Fruit fly (Drosophila melanogaster): ENCODE measurements around the gene CG9109.
A peak's percentile ranks its signal among the peaks of the same experiment; 100 is the strongest.

Gene CG9109

DNA sequence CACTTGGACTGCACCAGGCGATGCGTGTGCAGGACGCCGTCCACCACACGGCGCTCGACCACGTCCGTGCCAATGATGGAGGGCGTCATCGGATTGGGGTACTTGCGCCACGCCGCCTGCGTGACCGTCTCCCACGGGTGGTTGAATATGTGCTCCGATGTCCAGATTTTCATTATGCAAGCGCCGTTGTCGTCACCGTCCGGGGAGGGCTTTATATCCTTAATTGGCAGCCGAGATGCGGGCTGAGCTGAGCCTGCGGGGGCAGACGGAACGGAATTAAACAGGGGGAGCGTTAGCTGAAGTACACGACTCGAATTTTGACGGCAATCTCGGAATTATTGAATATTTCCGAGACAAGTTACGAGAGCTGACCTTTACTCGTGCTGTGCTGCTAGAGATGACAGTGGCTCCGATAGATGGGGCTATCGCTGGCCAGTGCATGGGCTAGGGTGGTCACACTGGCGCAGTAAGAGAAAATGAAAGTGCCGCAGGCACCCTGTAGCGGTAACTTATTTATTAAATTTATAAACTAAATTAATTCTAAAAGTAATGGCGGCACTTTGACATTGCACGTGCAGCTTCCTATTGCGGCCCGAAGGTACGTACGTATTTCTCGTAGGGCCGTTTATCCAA, 13.4 kb upstream of the CG9109 start, which contains the start of gene IPIP (continued):
- peak; percentile 31 for TF ChIP-seq CG12769 (tag; optimal IDR thresholded peaks at IDR 0.05)
- no peak for TF ChIP-seq gt (GFP tag; IDR thresholded peaks at IDR 0.05)
- TF ChIP-seq bcd (GFP tag; optimal IDR thresholded peaks at IDR 0.05): peak; percentile 16
- peak; percentile 67 for TF ChIP-seq vvl (GFP tag; IDR thresholded peaks at IDR 0.05)
- TF ChIP-seq al (GFP tag; IDR thresholded peaks at IDR 0.05): 0 out of 2 replicates have a peak, but pooled peaks have one; percentile 8
- peak; percentile 34; the same call in 1 of the 3 replicates for TF ChIP-seq otp (GFP tag; IDR thresholded peaks at IDR 0.05)
- TF ChIP-seq CG7963 (GFP tag; IDR thresholded peaks at IDR 0.05; ENCODE audit: partially characterized antibody): peak; percentile 82
- peak; percentile 7 for TF ChIP-seq gro (GFP tag; optimal IDR thresholded peaks at IDR 0.05)
- no peak for TF ChIP-seq Trl (optimal IDR thresholded peaks at IDR 0.05)
- no peak for TF ChIP-seq Trl (GFP tag; optimal IDR thresholded peaks at IDR 0.05)
- no peak for TF ChIP-seq CG12219 (GFP tag; optimal IDR thresholded peaks at IDR 0.05)
- peak; percentile 43; the same call in 1 of the 2 replicates for TF ChIP-seq Rx (GFP tag; IDR thresholded peaks at IDR 0.05)
- TF ChIP-seq CG31224 (GFP tag; IDR thresholded peaks at IDR 0.05): no peak
- TF ChIP-seq sd (tag; optimal IDR thresholded peaks at IDR 0.05): peak; percentile 16
- TF ChIP-seq CG18011 (GFP tag; optimal IDR thresholded peaks at IDR 0.05): no peak
- no peak for TF ChIP-seq Eip74EF (GFP tag; optimal IDR thresholded peaks at IDR 0.05)
- TF ChIP-seq HLHmδ (GFP tag; optimal IDR thresholded peaks at IDR 0.05): peak; percentile 3
- peak; percentile 91 for TF ChIP-seq Med (GFP tag)
- TF ChIP-seq chm (GFP tag; IDR thresholded peaks at IDR 0.05): peak; percentile 58
- TF ChIP-seq grau (tag; optimal IDR thresholded peaks at IDR 0.05): peak; percentile 2
- 0 out of 2 replicates have a peak, but pooled peaks have one; percentile 27 for TF ChIP-seq ranshi (GFP tag; IDR thresholded peaks at IDR 0.05)
- TF ChIP-seq Fer1 (GFP tag; optimal IDR thresholded peaks at IDR 0.05): peak; percentile 4
- TF ChIP-seq phol (tag; optimal IDR thresholded peaks at IDR 0.05): peak; percentile 39
- TF ChIP-seq Dp (GFP tag; optimal IDR thresholded peaks at IDR 0.05): peak; percentile 28
- no peak for TF ChIP-seq lov (optimal IDR thresholded peaks at IDR 0.05)
- TF ChIP-seq lov (GFP tag; IDR thresholded peaks at IDR 0.05): peak; percentile 60; the same call in 1 of the 3 replicates
- TF ChIP-seq CG7271 (tag; optimal IDR thresholded peaks at IDR 0.05): no peak
- no peak for TF ChIP-seq Abd-B (GFP tag; optimal IDR thresholded peaks at IDR 0.05)
- TF ChIP-seq CG12391 (tag; optimal IDR thresholded peaks at IDR 0.05): peak; percentile 12
- TF ChIP-seq cwo (GFP tag; optimal IDR thresholded peaks at IDR 0.05): peak; percentile 2
- peak; percentile 75 for TF ChIP-seq CG34224 (GFP tag; IDR thresholded peaks at IDR 0.05; ENCODE audit: partially characterized antibody)
- TF ChIP-seq CG10431 (GFP tag; optimal IDR thresholded peaks at IDR 0.05): peak; percentile 57
- TF ChIP-seq CG34376 (GFP tag; optimal IDR thresholded peaks at IDR 0.05): peak; percentile 24
- TF ChIP-seq CG10543 (GFP tag; optimal IDR thresholded peaks at IDR 0.05): peak; percentile 51
- TF ChIP-seq Atf-2 (GFP tag; optimal IDR thresholded peaks at IDR 0.05): no peak
- no peak for TF ChIP-seq CG3163 (GFP tag; optimal IDR thresholded peaks at IDR 0.05)
- TF ChIP-seq ewg (GFP tag; optimal IDR thresholded peaks at IDR 0.05): peak; percentile 12
- TF ChIP-seq fd64A (GFP tag; optimal IDR thresholded peaks at IDR 0.05): no peak
- TF ChIP-seq Bgb (GFP tag; IDR thresholded peaks at IDR 0.05; ENCODE audit: partially characterized antibody): peak; percentile 91
- TF ChIP-seq CG32532 (GFP tag; IDR thresholded peaks at IDR 0.05): peak; percentile 67
- peak; percentile 69 for TF ChIP-seq onecut (GFP tag; IDR thresholded peaks at IDR 0.05)
- TF ChIP-seq CG1832 (GFP tag; optimal IDR thresholded peaks at IDR 0.05): no peak
- TF ChIP-seq CG15269 (tag; optimal IDR thresholded peaks at IDR 0.05): no peak
- peak; percentile 64 for TF ChIP-seq CG15514 (GFP tag; optimal IDR thresholded peaks at IDR 0.05)
- TF ChIP-seq CG9437 (GFP tag; optimal IDR thresholded peaks at IDR 0.05): peak; percentile 6
- no peak for TF ChIP-seq Fer3 (tag; optimal IDR thresholded peaks at IDR 0.05)
- no peak for TF ChIP-seq CG1792 (GFP tag; optimal IDR thresholded peaks at IDR 0.05)
- TF ChIP-seq CG13296 (GFP tag; optimal IDR thresholded peaks at IDR 0.05): no peak
- peak; percentile 7 to 29 for TF ChIP-seq dpn (GFP tag; optimal IDR thresholded peaks at IDR 0.05)
